Worm (Caenorhabditis elegans): Measurements from ENCODE around the gene nit-1.

The nit-1 gene

ce11 chrIII:3927450-3927849, 5.4 kb downstream of the nit-1 start:
- no peak for TF ChIP-seq tbx-9 (tag; optimal IDR thresholded peaks at IDR 0.05; ENCODE audit: borderline replicate concordance)
- no peak for TF ChIP-seq lin-26 (GFP tag; IDR thresholded peaks at IDR 0.05)
- no peak for TF ChIP-seq egrh-3 (GFP tag; IDR thresholded peaks at IDR 0.05)
- TF ChIP-seq hlh-12 (tag; optimal IDR thresholded peaks at IDR 0.05) = no peak
- no peak for TF ChIP-seq attf-6 (GFP tag; IDR thresholded peaks at IDR 0.05)
- TF ChIP-seq D2030.7 (GFP tag; IDR thresholded peaks at IDR 0.05) = no peak
- TF ChIP-seq C17E4.6 (GFP tag; IDR thresholded peaks at IDR 0.05) = no peak
- TF ChIP-seq F57A8.1 (GFP tag; optimal IDR thresholded peaks at IDR 0.05) = no peak
- no peak for TF ChIP-seq sdz-38 (tag; optimal IDR thresholded peaks at IDR 0.05)

DNA sequence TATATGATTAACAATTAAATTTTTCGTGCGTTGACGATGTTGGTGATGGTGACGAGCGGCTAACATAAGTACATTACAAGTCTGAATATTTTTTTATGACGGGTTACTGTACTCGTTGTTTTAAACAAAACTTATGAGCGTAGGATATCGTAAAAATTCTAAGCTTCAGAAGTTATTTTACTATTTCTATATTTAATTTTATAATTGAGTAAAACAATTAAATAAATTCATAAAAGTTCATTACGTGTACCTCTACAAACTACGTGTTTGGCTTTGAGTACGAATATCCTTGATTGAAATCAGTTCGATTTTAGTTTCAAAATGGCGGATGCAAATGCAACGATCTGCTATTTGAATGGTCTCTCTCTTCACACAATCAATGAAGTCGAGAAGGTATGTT, 6.1 kb downstream of the nit-1 start, which contains the start of gene F37A8.1:
TSS of gene F37A8.1 (plus strand) at position 301 of the 400 bp plus-strand sequence.
- TF ChIP-seq ceh-27 (GFP tag; optimal IDR thresholded peaks at IDR 0.05) (no peak), ztf-28 (GFP tag; IDR thresholded peaks at IDR 0.05) (no peak), snpc-4 (GFP tag; optimal IDR thresholded peaks at IDR 0.05) (no peak), snpc-4 (tag; optimal IDR thresholded peaks at IDR 0.05) (no peak), him-1 (tag; optimal IDR thresholded peaks at IDR 0.05) (no peak), hrde-1 (tag; optimal IDR thresholded peaks at IDR 0.05; ENCODE audit: borderline replicate concordance) (no peak), atf-7 (tag; optimal IDR thresholded peaks at IDR 0.05) (no peak), lin-54 (GFP tag; optimal IDR thresholded peaks at IDR 0.05) (no peak), dpl-1 (GFP tag; optimal IDR thresholded peaks at IDR 0.05) (no peak), F52B5.7 (tag; optimal IDR thresholded peaks at IDR 0.05) (no peak), unc-130 (GFP tag; optimal IDR thresholded peaks at IDR 0.05) (no peak), B0261.1 (tag; optimal IDR thresholded peaks at IDR 0.05) (no peak), tbx-9 (tag; optimal IDR thresholded peaks at IDR 0.05; ENCODE audit: borderline replicate concordance) (no peak), D2030.7 (GFP tag; IDR thresholded peaks at IDR 0.05) (no peak), ztf-18 (tag; optimal IDR thresholded peaks at IDR 0.05) (no peak), dox-1 (GFP tag; IDR thresholded peaks at IDR 0.05) (no peak), F10E7.11 (tag; optimal IDR thresholded peaks at IDR 0.05) (no peak), egl-44 (GFP tag; IDR thresholded peaks at IDR 0.05) (no peak), Y95B8A.8 (GFP tag; IDR thresholded peaks at IDR 0.05) (no peak)

ce11 chrIII:3931423-3931822, 9.4 kb downstream of the nit-1 start, which contains the start of gene F37A8.2:
Gene F37A8.2 (minus strand): TSS chrIII:3931523.
- TF ChIP-seq rpc-1 (optimal IDR thresholded peaks at IDR 0.05) = no peak
- no peak for TF ChIP-seq rpc-1 (tag; optimal IDR thresholded peaks at IDR 0.05)
- TF ChIP-seq B0035.1 (tag; optimal IDR thresholded peaks at IDR 0.05) = no peak
- no peak for TF ChIP-seq rcor-1 (GFP tag; IDR thresholded peaks at IDR 0.05)

DNA sequence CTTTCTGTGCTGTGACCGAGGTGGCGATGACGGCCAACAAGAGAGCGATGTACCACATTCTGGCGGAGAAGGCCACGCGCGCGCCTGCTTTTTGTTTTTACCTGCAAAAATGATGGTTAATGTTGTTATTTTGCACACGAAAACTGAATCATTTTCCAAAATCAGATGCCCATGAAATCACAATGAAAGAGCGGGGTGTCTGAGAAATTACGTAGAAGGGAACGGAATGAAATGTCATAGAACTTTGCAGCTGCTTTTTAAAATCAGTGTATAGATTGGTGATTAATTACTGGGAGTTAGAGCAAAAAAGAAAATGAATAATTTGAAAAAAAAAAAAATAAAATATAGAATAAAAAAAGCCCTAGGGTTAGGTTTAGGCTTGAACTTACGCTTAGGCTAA, 13.8 kb downstream of the nit-1 start, which contains the start of gene npl-10:
TSS of gene npl-10 (minus strand) at position 101 of the 400 bp plus-strand sequence.
- TF ChIP-seq madf-10 (tag; optimal IDR thresholded peaks at IDR 0.05) = no peak
- no peak for TF ChIP-seq ztf-22 (GFP tag; optimal IDR thresholded peaks at IDR 0.05)
- TF ChIP-seq aptf-3 (GFP tag; IDR thresholded peaks at IDR 0.05) = no peak
- TF ChIP-seq tbx-9 (tag; optimal IDR thresholded peaks at IDR 0.05; ENCODE audit: borderline replicate concordance) = no peak
- TF ChIP-seq D2030.7 (GFP tag; IDR thresholded peaks at IDR 0.05) = no peak
- TF ChIP-seq attf-6 (GFP tag; IDR thresholded peaks at IDR 0.05) = no peak
- TF ChIP-seq bed-2 (GFP tag; IDR thresholded peaks at IDR 0.05) = no peak

ce11 chrIII:3952058-3952457, 30.1 kb downstream of the nit-1 start:
- TF ChIP-seq athp-1 (tag; optimal IDR thresholded peaks at IDR 0.05) (no peak), nhr-80 (tag; optimal IDR thresholded peaks at IDR 0.05) (peak; percentile 52)

Measured in whole organism, young adult.